Worm (Caenorhabditis elegans): Measurements from ENCODE around the gene fbxa-13.

Gene fbxa-13

DNA sequence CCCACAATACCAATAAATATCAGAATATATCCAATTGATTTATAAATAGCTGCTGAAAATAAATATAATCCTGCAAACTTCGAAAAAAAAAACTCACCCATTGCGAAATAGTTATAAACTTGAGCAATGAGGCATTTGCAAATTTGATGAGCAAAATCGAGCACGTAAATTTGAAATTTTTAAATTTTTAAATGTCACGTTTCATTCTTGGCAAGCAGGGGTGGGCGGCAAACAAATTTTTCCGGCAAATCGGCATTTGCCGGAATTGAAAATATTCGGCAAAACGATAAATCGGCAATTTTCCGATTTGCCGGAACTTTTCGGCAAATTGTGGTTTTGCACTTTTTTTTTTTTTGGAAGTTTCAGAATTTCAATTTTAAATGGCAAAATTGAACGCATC lies 15.8 kb downstream of the fbxa-13 start, which contains the start of gene Y22D7AR.14:
TSS of gene Y22D7AR.14 (minus strand) at position 101 of the 400 bp plus-strand sequence.
- TF ChIP-seq pha-2 (tag; optimal IDR thresholded peaks at IDR 0.05) = no peak
- no peak for TF ChIP-seq odd-2 (tag; optimal IDR thresholded peaks at IDR 0.05)
- no peak for TF ChIP-seq unc-3 (GFP tag; conservative IDR thresholded peaks at IDR 0.05)
- TF ChIP-seq unc-3 (tag; optimal IDR thresholded peaks at IDR 0.05) = no peak
- TF ChIP-seq ama-1 (optimal IDR thresholded peaks at IDR 0.05) = no peak
- no peak for TF ChIP-seq dve-1 (tag; optimal IDR thresholded peaks at IDR 0.05)
- TF ChIP-seq ceh-30 (tag; optimal IDR thresholded peaks at IDR 0.05) = no peak
- TF ChIP-seq elt-4 (tag; optimal IDR thresholded peaks at IDR 0.05) = no peak
- no peak for TF ChIP-seq tbx-2 (tag; optimal IDR thresholded peaks at IDR 0.05)
- TF ChIP-seq hlh-15 (tag; optimal IDR thresholded peaks at IDR 0.05) = no peak
- TF ChIP-seq mec-3 (tag; optimal IDR thresholded peaks at IDR 0.05; ENCODE audit: borderline replicate concordance) = no peak
- no peak for TF ChIP-seq syd-9 (tag; optimal IDR thresholded peaks at IDR 0.05)
- no peak for TF ChIP-seq T23F11.4 (GFP tag; optimal IDR thresholded peaks at IDR 0.05)
- TF ChIP-seq unc-55 (GFP tag; optimal IDR thresholded peaks at IDR 0.05) = no peak

DNA sequence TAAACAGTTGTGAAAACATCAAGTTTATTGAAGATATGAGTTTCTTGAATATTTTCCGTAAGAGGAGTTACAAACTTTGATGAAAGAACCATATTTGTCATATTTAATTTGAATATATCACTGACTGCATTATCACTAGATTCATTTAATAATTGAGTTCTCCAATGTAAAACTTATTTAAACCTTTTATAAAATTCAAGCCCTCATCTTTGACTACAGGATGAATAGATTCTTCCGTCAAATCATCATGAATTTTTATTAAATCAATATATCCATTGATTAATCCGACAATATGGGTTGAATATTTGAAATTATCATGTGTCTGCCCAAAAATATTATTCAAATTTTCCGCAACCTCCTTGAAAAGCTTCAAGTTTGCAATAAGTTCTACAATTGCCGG lies 17.7 kb downstream of the fbxa-13 start, which contains the start of gene Y22D7AR.7:
TSS of gene Y22D7AR.7 (minus strand) at position 101 of the 400 bp plus-strand sequence.
- TF ChIP-seq ceh-22 (tag; optimal IDR thresholded peaks at IDR 0.05) = no peak
- TF ChIP-seq ttx-3 (tag; optimal IDR thresholded peaks at IDR 0.05) = no peak
- no peak for TF ChIP-seq unc-86 (tag; optimal IDR thresholded peaks at IDR 0.05)
- TF ChIP-seq nhr-11 (tag; optimal IDR thresholded peaks at IDR 0.05) = no peak
- no peak for TF ChIP-seq elt-4 (tag; optimal IDR thresholded peaks at IDR 0.05)
- no peak for TF ChIP-seq ceh-18 (tag; optimal IDR thresholded peaks at IDR 0.05)

DNA sequence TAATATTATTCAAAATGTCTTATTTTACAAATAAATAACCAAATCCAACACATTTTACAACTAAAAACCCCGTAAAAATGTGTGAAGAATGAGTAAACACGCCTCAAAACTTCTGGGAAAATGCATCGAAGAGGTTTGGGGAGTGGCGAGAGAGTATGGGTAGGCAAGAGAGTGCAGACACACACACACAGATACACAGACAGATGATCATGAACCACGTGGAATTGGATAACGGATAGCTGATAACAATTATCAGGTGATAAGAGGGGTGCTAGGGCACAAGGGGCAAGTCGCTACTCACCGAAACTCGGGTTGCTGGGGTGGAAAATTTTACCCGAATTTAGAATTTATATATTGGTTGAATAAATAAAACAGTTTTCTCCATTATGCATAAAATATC lies 23.4 kb downstream of the fbxa-13 start:
- TF ChIP-seq C08G9.2 (tag; optimal IDR thresholded peaks at IDR 0.05) = no peak
- TF ChIP-seq pax-1 (tag; optimal IDR thresholded peaks at IDR 0.05) = no peak
- TF ChIP-seq che-1 (tag; optimal IDR thresholded peaks at IDR 0.05) = no peak
- TF ChIP-seq ama-1 (optimal IDR thresholded peaks at IDR 0.05) = no peak
- no peak for TF ChIP-seq ceh-31 (tag; optimal IDR thresholded peaks at IDR 0.05)
- TF ChIP-seq dve-1 (tag; optimal IDR thresholded peaks at IDR 0.05) = no peak
- TF ChIP-seq fkh-10 (GFP tag; optimal IDR thresholded peaks at IDR 0.05) = no peak
- no peak for TF ChIP-seq ttx-3 (tag; optimal IDR thresholded peaks at IDR 0.05)
- TF ChIP-seq fkh-6 (tag; optimal IDR thresholded peaks at IDR 0.05) = no peak
- no peak for TF ChIP-seq C38D4.7 (GFP tag; optimal IDR thresholded peaks at IDR 0.05)
- peak; percentile 33 for TF ChIP-seq ceh-18 (tag; optimal IDR thresholded peaks at IDR 0.05)
- TF ChIP-seq ceh-14 (tag; optimal IDR thresholded peaks at IDR 0.05) = no peak
- no peak for TF ChIP-seq sox-2 (GFP tag; IDR thresholded peaks at IDR 0.05)
- peak; percentile 51 for TF ChIP-seq hlh-30 (tag; optimal IDR thresholded peaks at IDR 0.05; ENCODE audit: insufficient read depth)
- TF ChIP-seq nhr-232 (tag; optimal IDR thresholded peaks at IDR 0.05) = no peak
- no peak for TF ChIP-seq hlh-8 (tag; optimal IDR thresholded peaks at IDR 0.05)
- peak; percentile 86 for TF ChIP-seq elt-2 (tag; optimal IDR thresholded peaks at IDR 0.05)
- no peak for TF ChIP-seq ceh-9 (tag; optimal IDR thresholded peaks at IDR 0.05)
- TF ChIP-seq ceh-48 (tag; optimal IDR thresholded peaks at IDR 0.05) = no peak
- no peak for TF ChIP-seq ceh-34 (tag; optimal IDR thresholded peaks at IDR 0.05)
- no peak for TF ChIP-seq K02D7.2 (tag; optimal IDR thresholded peaks at IDR 0.05)

DNA sequence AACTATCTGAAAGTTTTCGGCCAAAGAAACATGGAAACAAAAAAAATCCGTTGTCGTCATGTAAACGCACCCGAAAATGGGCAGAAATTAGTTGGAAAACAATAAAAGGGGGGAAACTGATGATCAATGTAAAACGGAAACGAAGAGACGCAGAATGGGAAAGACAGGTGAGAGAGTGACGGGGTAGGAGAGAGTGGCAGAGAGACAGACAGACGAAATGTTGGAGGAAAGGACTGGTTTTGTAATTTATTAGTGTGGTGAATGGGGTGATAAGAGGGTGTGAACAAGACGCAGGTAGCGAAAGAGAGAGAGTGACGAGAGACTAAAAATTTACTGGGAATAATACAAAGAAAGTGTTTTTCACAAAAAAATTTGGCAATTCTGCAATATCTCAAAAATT lies 24.7 kb downstream of the fbxa-13 start:
- no peak for TF ChIP-seq hlh-15 (tag; optimal IDR thresholded peaks at IDR 0.05)
- TF ChIP-seq ets-4 (tag; optimal IDR thresholded peaks at IDR 0.05) = peak; percentile 55
- no peak for TF ChIP-seq ceh-22 (tag; optimal IDR thresholded peaks at IDR 0.05)
- TF ChIP-seq ceh-18 (tag; optimal IDR thresholded peaks at IDR 0.05) = no peak
- no peak for TF ChIP-seq pag-3 (tag; optimal IDR thresholded peaks at IDR 0.05; ENCODE audit: borderline replicate concordance)
- peak; percentile 27 for TF ChIP-seq rnt-1 (tag; optimal IDR thresholded peaks at IDR 0.05)
- no peak for TF ChIP-seq C38D4.7 (GFP tag; optimal IDR thresholded peaks at IDR 0.05)
- TF ChIP-seq pha-2 (tag; optimal IDR thresholded peaks at IDR 0.05) = no peak
- TF ChIP-seq T23F11.4 (GFP tag; optimal IDR thresholded peaks at IDR 0.05) = no peak
- no peak for TF ChIP-seq unc-86 (tag; optimal IDR thresholded peaks at IDR 0.05)
- no peak for TF ChIP-seq syd-9 (tag; optimal IDR thresholded peaks at IDR 0.05)
- no peak for TF ChIP-seq ahr-1 (tag; optimal IDR thresholded peaks at IDR 0.05)
- peak; percentile 83 for TF ChIP-seq elt-2 (tag; optimal IDR thresholded peaks at IDR 0.05)
- TF ChIP-seq dmd-4 (tag; optimal IDR thresholded peaks at IDR 0.05; ENCODE audit: borderline replicate concordance) = no peak
- TF ChIP-seq hlh-13 (GFP tag; optimal IDR thresholded peaks at IDR 0.05) = no peak
- peak; percentile 91 for TF ChIP-seq unc-55 (GFP tag; optimal IDR thresholded peaks at IDR 0.05)
- no peak for TF ChIP-seq hlh-6 (tag; optimal IDR thresholded peaks at IDR 0.05)
- TF ChIP-seq pat-9 (tag; optimal IDR thresholded peaks at IDR 0.05) = no peak
- TF ChIP-seq pros-1 (tag; optimal IDR thresholded peaks at IDR 0.05) = no peak
- TF ChIP-seq nhr-232 (tag; optimal IDR thresholded peaks at IDR 0.05) = no peak
- TF ChIP-seq ceh-31 (tag; optimal IDR thresholded peaks at IDR 0.05) = peak; percentile 46
- no peak for TF ChIP-seq fkh-10 (GFP tag; optimal IDR thresholded peaks at IDR 0.05)
- TF ChIP-seq tbx-2 (tag; optimal IDR thresholded peaks at IDR 0.05) = peak; percentile 44
- TF ChIP-seq dve-1 (tag; optimal IDR thresholded peaks at IDR 0.05) = peak; percentile 15
- no peak for TF ChIP-seq tbx-7 (tag; optimal IDR thresholded peaks at IDR 0.05)
- no peak for TF ChIP-seq unc-3 (GFP tag; conservative IDR thresholded peaks at IDR 0.05)
- no peak for TF ChIP-seq unc-3 (tag; optimal IDR thresholded peaks at IDR 0.05)
